5 fruit fly cellular contexts compared by ENCODE assay signal in the genomic region with DNA sequence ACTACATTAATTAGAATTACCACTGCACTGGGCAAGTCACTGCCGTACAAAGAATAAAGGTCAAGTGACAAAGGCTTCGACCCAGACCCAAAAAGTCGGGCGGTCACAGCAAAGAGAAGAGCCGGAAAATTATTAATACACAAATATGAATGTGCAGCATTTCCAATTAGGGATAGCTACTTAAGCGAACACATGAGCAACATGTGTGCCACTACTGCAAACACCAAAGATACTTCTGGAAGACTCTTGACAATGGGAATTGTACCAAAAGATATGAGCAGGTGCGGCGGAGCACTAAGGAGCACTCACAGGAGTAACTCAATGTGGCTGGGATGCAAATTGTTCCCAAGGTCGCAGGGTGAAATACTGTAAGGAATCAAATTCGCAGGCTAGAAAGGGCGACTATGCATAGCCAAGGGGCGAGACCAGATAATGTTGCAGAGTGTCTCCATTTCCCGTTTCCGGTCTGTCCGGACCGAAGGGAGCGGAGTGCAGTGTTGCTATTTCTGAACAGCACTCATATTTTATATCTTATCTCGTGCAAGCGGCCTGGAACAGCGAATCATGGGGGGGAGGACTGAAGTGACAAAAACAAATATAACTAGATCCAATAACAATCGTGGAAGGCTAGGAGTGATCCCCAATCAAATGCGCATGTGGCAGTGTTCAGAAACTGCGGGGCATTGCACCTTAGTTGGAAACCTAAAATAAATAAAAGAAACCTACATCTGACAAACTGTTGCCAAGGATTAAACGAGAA.
A peak's percentile ranks its signal among the peaks of the same experiment; 100 is the strongest.
TF ChIP-seq lines count a peak whose summit lies in the region.

No protein-coding gene starts in this region.

- no peak for TF ChIP-seq CTCF in whole organism, embryonic (GFP tag; optimal IDR thresholded peaks at IDR 0.05; lab: Kevin White, UChicago)

TF ChIP-seq in whole organism, adult, 20 proteins besides CTCF, POLR2A, EP300 and RAD21:
- TF ChIP-seq CG5204 (GFP tag; optimal IDR thresholded peaks at IDR 0.05; lab: Kevin White, UChicago) (no peak), CG11617 (GFP tag; optimal IDR thresholded peaks at IDR 0.05; lab: Kevin White, UChicago) (peak; percentile 47), CG33017 (tag; optimal IDR thresholded peaks at IDR 0.05; lab: Kevin White, UChicago) (peak; percentile 17), CG12768 (GFP tag; optimal IDR thresholded peaks at IDR 0.05; lab: Kevin White, UChicago) (peak; percentile 60), cic (GFP tag; optimal IDR thresholded peaks at IDR 0.05; lab: Kevin White, UChicago) (peak; percentile 69), Mnt (GFP tag; optimal IDR thresholded peaks at IDR 0.05; lab: Kevin White, UChicago) (peak; percentile 42), kay (GFP tag; lab: Kevin White, UChicago; ENCODE audit: borderline replicate concordance) (no peak), CG7101 (tag; optimal IDR thresholded peaks at IDR 0.05; lab: Kevin White, UChicago) (peak; percentile 39), CG7045 (GFP tag; optimal IDR thresholded peaks at IDR 0.05; lab: Kevin White, UChicago) (peak; percentile 52), tj (GFP tag; optimal IDR thresholded peaks at IDR 0.05; lab: Kevin White, UChicago) (peak; percentile 49)

TF ChIP-seq in whole organism, embryonic, 481 proteins besides CTCF, POLR2A, EP300 and RAD21 (continues in another document):
- no peak for TF ChIP-seq CG17359 (tag; optimal IDR thresholded peaks at IDR 0.05; lab: Kevin White, UChicago)
- no peak for TF ChIP-seq Side (GFP tag; optimal IDR thresholded peaks at IDR 0.05; lab: Kevin White, UChicago)
- TF ChIP-seq Oaz (GFP tag; IDR thresholded peaks at IDR 0.05; lab: Robert Waterston, UW), result no peak
- TF ChIP-seq CG1603 (tag; optimal IDR thresholded peaks at IDR 0.05; lab: Kevin White, UChicago), result peak; percentile 11
- no peak for TF ChIP-seq NK7.1 (GFP tag; optimal IDR thresholded peaks at IDR 0.05; lab: Kevin White, UChicago)
- TF ChIP-seq Sin3A (optimal IDR thresholded peaks at IDR 0.05; lab: Kevin White, UChicago), result no peak
- peak; percentile 47; the same call in 1 of the 2 replicates for TF ChIP-seq crol (GFP tag; IDR thresholded peaks at IDR 0.05; lab: Robert Waterston, UW)
- peak; percentile 99 for TF ChIP-seq twi (tag; optimal IDR thresholded peaks at IDR 0.05; lab: Kevin White, UChicago)
- no peak for TF ChIP-seq Nf-YC (tag; optimal IDR thresholded peaks at IDR 0.05; lab: Kevin White, UChicago)
- no peak for TF ChIP-seq CG16863 (GFP tag; optimal IDR thresholded peaks at IDR 0.05; lab: Kevin White, UChicago)
- no peak for TF ChIP-seq CG16813 (GFP tag; IDR thresholded peaks at IDR 0.05; lab: Robert Waterston, UW; ENCODE audit: partially characterized antibody)
- no peak for TF ChIP-seq CG1647 (GFP tag; optimal IDR thresholded peaks at IDR 0.05; lab: Kevin White, UChicago)
- TF ChIP-seq CG6272 (GFP tag; IDR thresholded peaks at IDR 0.05; lab: Robert Waterston, UW), result no peak
- TF ChIP-seq NC2α (GFP tag; optimal IDR thresholded peaks at IDR 0.05; lab: Kevin White, UChicago), result no peak
- no peak for TF ChIP-seq CG1233 (GFP tag; optimal IDR thresholded peaks at IDR 0.05; lab: Kevin White, UChicago)
- no peak for TF ChIP-seq maf-S (GFP tag; optimal IDR thresholded peaks at IDR 0.05; lab: Kevin White, UChicago)
- TF ChIP-seq NFAT (GFP tag; IDR thresholded peaks at IDR 0.05; lab: Robert Waterston, UW), result no peak
- TF ChIP-seq CG32772 (GFP tag; IDR thresholded peaks at IDR 0.05; lab: Robert Waterston, UW), result no peak
- TF ChIP-seq CG14710 (tag; optimal IDR thresholded peaks at IDR 0.05; lab: Kevin White, UChicago), result no peak

TF ChIP-seq in whole organism, prepupa, 60 proteins besides CTCF, POLR2A, EP300 and RAD21:
- TF ChIP-seq spab (GFP tag; optimal IDR thresholded peaks at IDR 0.05; lab: Kevin White, UChicago), result no peak
- peak in 1 of 2 experiments; percentile 8 for TF ChIP-seq ss (GFP tag; optimal IDR thresholded peaks at IDR 0.05; lab: Kevin White, UChicago)
- peak; percentile 17; the same call in 1 of the 3 replicates for TF ChIP-seq CG6163 (GFP tag; IDR thresholded peaks at IDR 0.05; lab: Robert Waterston, UW)
- TF ChIP-seq net (GFP tag; optimal IDR thresholded peaks at IDR 0.05; lab: Kevin White, UChicago), result no peak
- TF ChIP-seq CG11294 (GFP tag; IDR thresholded peaks at IDR 0.05; lab: Robert Waterston, UW), result no peak
- no peak for TF ChIP-seq CG6808 (GFP tag; optimal IDR thresholded peaks at IDR 0.05; lab: Kevin White, UChicago)
- TF ChIP-seq Hr4 (GFP tag; optimal IDR thresholded peaks at IDR 0.05; lab: Kevin White, UChicago), result no peak
- TF ChIP-seq dsx (GFP tag; optimal IDR thresholded peaks at IDR 0.05; lab: Kevin White, UChicago; ENCODE audit: poor library complexity, severe bottlenecking), result peak; percentile 30
- TF ChIP-seq CG8119 (GFP tag; IDR thresholded peaks at IDR 0.05; lab: Robert Waterston, UW), result 0 out of 3 replicates have a peak, but pooled peaks have one; percentile 16
- peak; percentile 61 for TF ChIP-seq Eip78C (GFP tag; lab: Kevin White, UChicago)
- no peak for TF ChIP-seq Sox102F (GFP tag; optimal IDR thresholded peaks at IDR 0.05; lab: Kevin White, UChicago)

TF ChIP-seq in whole organism, pupa, 21 proteins besides CTCF, POLR2A, EP300 and RAD21:
- no peak for TF ChIP-seq CG10348 (GFP tag; IDR thresholded peaks at IDR 0.05; lab: Robert Waterston, UW)
- TF ChIP-seq EcR (GFP tag; optimal IDR thresholded peaks at IDR 0.05; lab: Kevin White, UChicago), result peak; percentile 35
- TF ChIP-seq rn (GFP tag; IDR thresholded peaks at IDR 0.05; lab: Robert Waterston, UW), result no peak
- TF ChIP-seq Pif1A (GFP tag; optimal IDR thresholded peaks at IDR 0.05; lab: Kevin White, UChicago), result no peak
- TF ChIP-seq CG4496 (GFP tag; IDR thresholded peaks at IDR 0.05; lab: Robert Waterston, UW), result 0 out of 3 replicates have a peak, but pooled peaks have one; percentile 8
- no peak for TF ChIP-seq CG9948 (tag; optimal IDR thresholded peaks at IDR 0.05; lab: Kevin White, UChicago)
TF ChIP-seq in whole organism, pupa: peak in this region for 2.

TF ChIP-seq in whole organism, wandering third instar larva, 38 proteins besides CTCF, POLR2A, EP300 and RAD21:
- TF ChIP-seq foxo (GFP tag; optimal IDR thresholded peaks at IDR 0.05; lab: Kevin White, UChicago) (no peak), dl (GFP tag; optimal IDR thresholded peaks at IDR 0.05; lab: Kevin White, UChicago; ENCODE audit: insufficient read depth in 1 of 2, partially characterized antibody in 2 of 2) (no peak), Rel (GFP tag; optimal IDR thresholded peaks at IDR 0.05; lab: Kevin White, UChicago) (no peak), Rel (tag; optimal IDR thresholded peaks at IDR 0.05; lab: Kevin White, UChicago) (peak; percentile 65), rgr (GFP tag; optimal IDR thresholded peaks at IDR 0.05; lab: Kevin White, UChicago) (no peak), Myc (optimal IDR thresholded peaks at IDR 0.05; lab: Kevin White, UChicago) (no peak), Dfd (GFP tag; optimal IDR thresholded peaks at IDR 0.05; lab: Kevin White, UChicago) (no peak), brk (GFP tag; optimal IDR thresholded peaks at IDR 0.05; lab: Kevin White, UChicago) (no peak), br (GFP tag; optimal IDR thresholded peaks at IDR 0.05; lab: Kevin White, UChicago) (peak; percentile 14), tai (GFP tag; optimal IDR thresholded peaks at IDR 0.05; lab: Kevin White, UChicago) (no peak), Sp1 (GFP tag; optimal IDR thresholded peaks at IDR 0.05; lab: Kevin White, UChicago) (no peak), CG9705 (GFP tag; optimal IDR thresholded peaks at IDR 0.05; lab: Kevin White, UChicago) (no peak), woc (GFP tag; optimal IDR thresholded peaks at IDR 0.05; lab: Kevin White, UChicago) (no peak), h (GFP tag; optimal IDR thresholded peaks at IDR 0.05; lab: Kevin White, UChicago) (peak; percentile 39), usp (GFP tag; optimal IDR thresholded peaks at IDR 0.05; lab: Kevin White, UChicago) (no peak), Vsx2 (GFP tag; optimal IDR thresholded peaks at IDR 0.05; lab: Kevin White, UChicago; ENCODE audit: partially characterized antibody) (no peak)
